Worm (Caenorhabditis elegans) whole organism, midembryonic: ENCODE measurements around the gene tkr-3.

Experiments
- T22C8.4 ChIP-seq: fragments of 200-800 bp; sonication (Bioruptor generic); IDR thresholded peaks from 2 replicates; pipeline ENCODE4 v1.3.6; 2022; ENCODE audit warnings: missing genetic modification characterization, missing compliant biosample characterization
- cog-1 ChIP-seq: sonication (generic microtip); optimal IDR thresholded peaks from 2 replicates; lab custom pipeline; 2016; ENCODE audit warnings: missing genetic modification characterization, missing compliant biosample characterization
- flt-1 ChIP-seq: fragments of 200-800 bp; sonication (Bioruptor generic); IDR thresholded peaks from 2 replicates; pipeline ENCODE4 v1.3.6; 2022; ENCODE audit warnings: missing genetic modification characterization, missing compliant biosample characterization
- med-1 ChIP-seq: sonication (generic microtip); optimal IDR thresholded peaks from 2 replicates; lab custom pipeline; 2017; ENCODE audit warnings: missing genetic modification characterization, mild to moderate bottlenecking, missing compliant biosample characterization, antibody characterized with exemption, missing genetic modification reagents; ENCODE audit not compliant: insufficient read depth
- ztf-23 ChIP-seq: fragments of 200-800 bp; sonication (Bioruptor generic); IDR thresholded peaks from 2 replicates; pipeline ENCODE4 v1.3.6; 2022; ENCODE audit warnings: missing genetic modification reagents, missing genetic modification characterization, missing compliant biosample characterization
- ztf-29 ChIP-seq: fragments of 200-800 bp; sonication (Bioruptor generic); IDR thresholded peaks from 2 replicates; pipeline ENCODE4 v1.3.6; 2022; ENCODE audit warnings: missing genetic modification reagents, missing genetic modification characterization, missing compliant biosample characterization

- no peak for TF ChIP-seq cog-1 (tag; lab: Kevin White, UChicago)
- TF ChIP-seq ztf-23: no peak
- TF ChIP-seq ztf-29 (GFP tag; lab: Robert Waterston, UW): no peak
- no peak for TF ChIP-seq flt-1 (GFP tag; lab: Robert Waterston, UW)
- no peak for TF ChIP-seq med-1 (GFP tag; lab: Kevin White, UChicago)
- no peak for TF ChIP-seq T22C8.4 (GFP tag; lab: Robert Waterston, UW)
Observed at ce11 chrIV:5139189-5139588, 17.3 kb upstream of the tkr-3 start.
